Fruit fly (Drosophila melanogaster): ENCODE data around the gene CG3402.

CG3402 gene

DNA sequence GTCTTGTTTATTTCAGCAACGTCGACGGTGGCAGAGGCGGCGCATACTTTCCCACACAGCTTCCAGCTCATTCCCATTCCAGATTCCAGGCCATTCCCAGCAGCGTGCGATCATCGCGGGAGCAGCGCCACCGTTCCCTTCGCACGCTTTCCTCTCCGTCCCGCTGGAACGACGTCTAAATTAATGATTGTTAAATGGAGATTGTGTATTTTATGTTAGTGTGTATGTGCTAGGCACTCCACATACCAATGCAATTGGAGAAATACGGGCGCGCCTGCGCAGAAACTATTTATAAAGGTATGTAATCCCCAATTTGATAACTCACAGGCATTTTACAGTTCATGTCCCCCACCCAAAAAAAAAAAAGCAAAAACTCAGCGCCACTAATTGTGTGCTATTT, 11.2 kb downstream of the CG3402 start (continued):
- TF ChIP-seq caup (GFP tag; optimal IDR thresholded peaks at IDR 0.05; ENCODE audit: severe bottlenecking) = no peak
- TF ChIP-seq row (GFP tag; IDR thresholded peaks at IDR 0.05) = no peak
- TF ChIP-seq CG2889 (GFP tag; IDR thresholded peaks at IDR 0.05) = no peak
- TF ChIP-seq Nf-YB (GFP tag; optimal IDR thresholded peaks at IDR 0.05) = no peak
- TF ChIP-seq CG14965 (GFP tag; optimal IDR thresholded peaks at IDR 0.05; ENCODE audit: borderline replicate concordance) = no peak
- no peak for TF ChIP-seq vfl (GFP tag; optimal IDR thresholded peaks at IDR 0.05)
- no peak for TF ChIP-seq Atf-2 (GFP tag; optimal IDR thresholded peaks at IDR 0.05)
- TF ChIP-seq tx (GFP tag; optimal IDR thresholded peaks at IDR 0.05) = no peak
- TF ChIP-seq en (GFP tag; optimal IDR thresholded peaks at IDR 0.05) = no peak
- TF ChIP-seq vvl (GFP tag; IDR thresholded peaks at IDR 0.05) = 0 out of 2 replicates have a peak, but pooled peaks have one; percentile 33
- peak; percentile 76; the same call in 1 of the 2 replicates for TF ChIP-seq crol (GFP tag; IDR thresholded peaks at IDR 0.05)
- TF ChIP-seq ranshi (GFP tag; IDR thresholded peaks at IDR 0.05) = no peak
- no peak for TF ChIP-seq gfzf (GFP tag; optimal IDR thresholded peaks at IDR 0.05)
- no peak for TF ChIP-seq HHEX (GFP tag; optimal IDR thresholded peaks at IDR 0.05)
- peak; percentile 26 for TF ChIP-seq CG10543 (GFP tag; optimal IDR thresholded peaks at IDR 0.05)
- TF ChIP-seq CG13287 (GFP tag; IDR thresholded peaks at IDR 0.05; ENCODE audit: partially characterized antibody) = no peak
- no peak for TF ChIP-seq CG11560 (tag; IDR thresholded peaks at IDR 0.05)
- no peak for TF ChIP-seq CG10366 (GFP tag; IDR thresholded peaks at IDR 0.05)
- no peak for TF ChIP-seq CG18764 (GFP tag; optimal IDR thresholded peaks at IDR 0.05)
- peak; percentile 34; the same call in 1 of the 3 replicates for TF ChIP-seq Optix (GFP tag; IDR thresholded peaks at IDR 0.05)
- no peak for TF ChIP-seq CG1832 (GFP tag; optimal IDR thresholded peaks at IDR 0.05)
- no peak for TF ChIP-seq BtbVII (GFP tag; optimal IDR thresholded peaks at IDR 0.05)
- TF ChIP-seq Oaz (GFP tag; IDR thresholded peaks at IDR 0.05) = no peak
- TF ChIP-seq CG15479 (GFP tag; optimal IDR thresholded peaks at IDR 0.05) = no peak
- TF ChIP-seq CG12744 (GFP tag; optimal IDR thresholded peaks at IDR 0.05) = no peak
- TF ChIP-seq oc (tag; optimal IDR thresholded peaks at IDR 0.05) = no peak
- no peak for TF ChIP-seq Hr78 (GFP tag; optimal IDR thresholded peaks at IDR 0.05)
- no peak for TF ChIP-seq Poxn (GFP tag; IDR thresholded peaks at IDR 0.05)
- no peak for TF ChIP-seq CG8478 (optimal IDR thresholded peaks at IDR 0.05)
- 0 out of 2 replicates have a peak, but pooled peaks have one; percentile 4 for TF ChIP-seq CG1024 (GFP tag; IDR thresholded peaks at IDR 0.05)
- TF ChIP-seq H15 (GFP tag; IDR thresholded peaks at IDR 0.05) = no peak
- TF ChIP-seq mld (GFP tag; IDR thresholded peaks at IDR 0.05; ENCODE audit: partially characterized antibody) = no peak
- no peak for TF ChIP-seq Ssrp (tag; optimal IDR thresholded peaks at IDR 0.05)
- TF ChIP-seq abd-A (tag; optimal IDR thresholded peaks at IDR 0.05) = no peak
- no peak for TF ChIP-seq CG34224 (GFP tag; IDR thresholded peaks at IDR 0.05; ENCODE audit: partially characterized antibody)
- no peak for TF ChIP-seq Doc2 (GFP tag; IDR thresholded peaks at IDR 0.05)
- no peak for TF ChIP-seq nerfin-1 (tag; optimal IDR thresholded peaks at IDR 0.05)
- no peak for TF ChIP-seq CG10462 (GFP tag; optimal IDR thresholded peaks at IDR 0.05)
- no peak for TF ChIP-seq CG3847 (GFP tag; IDR thresholded peaks at IDR 0.05)
- TF ChIP-seq CG17829 (tag; optimal IDR thresholded peaks at IDR 0.05) = no peak
- no peak for TF ChIP-seq Side (GFP tag; optimal IDR thresholded peaks at IDR 0.05)
- TF ChIP-seq D19A (tag; optimal IDR thresholded peaks at IDR 0.05) = no peak
- TF ChIP-seq E2f1 (GFP tag; IDR thresholded peaks at IDR 0.05) = peak; percentile 22; the same call in 1 of the 2 replicates
- no peak for TF ChIP-seq salm (tag; optimal IDR thresholded peaks at IDR 0.05)
- TF ChIP-seq Hey (tag; optimal IDR thresholded peaks at IDR 0.05) = no peak
- no peak for TF ChIP-seq CG2678 (tag; optimal IDR thresholded peaks at IDR 0.05)
- TF ChIP-seq otp (GFP tag; IDR thresholded peaks at IDR 0.05) = peak; percentile 34; the same call in 1 of the 3 replicates
- TF ChIP-seq CG17612 (GFP tag; IDR thresholded peaks at IDR 0.05) = no peak
- TF ChIP-seq CG10959 (GFP tag; IDR thresholded peaks at IDR 0.05) = no peak
- peak; percentile 8 for TF ChIP-seq CG18599 (GFP tag; optimal IDR thresholded peaks at IDR 0.05)
- no peak for TF ChIP-seq BEAF-32 (GFP tag; optimal IDR thresholded peaks at IDR 0.05)

All from whole organism, embryonic.